Worm (Caenorhabditis elegans) whole organism, early embryonic: ENCODE results near the gene cTel54X.2.

Experiments used
- B0310.2 ChIP-seq: sonication (generic microtip); optimal IDR thresholded peaks from 2 replicates; lab custom pipeline; 2016; ENCODE audit warnings: mild to moderate bottlenecking, missing genetic modification characterization, missing compliant biosample characterization
- F13C5.2 ChIP-seq: sonication (generic microtip); optimal IDR thresholded peaks from 2 replicates; lab custom pipeline; 2017; ENCODE audit warnings: mild to moderate bottlenecking, missing genetic modification characterization, inconsistent platforms, missing compliant biosample characterization
- aly-1 ChIP-seq: sonication (generic microtip); optimal IDR thresholded peaks from 2 replicates; lab custom pipeline; 2016; ENCODE audit warnings: missing genetic modification characterization, missing compliant biosample characterization
- ama-1 ChIP-seq: fragments of 150-350 bp; optimal IDR thresholded peaks from 2 replicates; lab custom pipeline; 2014
- ceh-13 ChIP-seq: fragments of 200-800 bp; sonication (Bioruptor generic); optimal IDR thresholded peaks from 2 replicates; lab custom pipeline; 2018; ENCODE audit warnings: mild to moderate bottlenecking, missing genetic modification characterization, missing compliant biosample characterization
- ceh-36 ChIP-seq: sonication (generic microtip); optimal IDR thresholded peaks from 2 replicates; lab custom pipeline; 2016; ENCODE audit warnings: missing genetic modification characterization, inconsistent platforms, missing compliant biosample characterization
- ets-7 ChIP-seq: sonication (generic microtip); optimal IDR thresholded peaks from 2 replicates; lab custom pipeline; 2016; ENCODE audit warnings: missing genotype, missing genetic modification characterization, missing compliant biosample characterization
- flt-1 ChIP-seq: fragments of 200-800 bp; sonication (Bioruptor generic); IDR thresholded peaks from 2 replicates; pipeline ENCODE4 v1.3.6; 2022; ENCODE audit warnings: missing genetic modification characterization, missing compliant biosample characterization
- hmbx-1 ChIP-seq: sonication (generic microtip); optimal IDR thresholded peaks from 2 replicates; lab custom pipeline; 2016; ENCODE audit warnings: mild to moderate bottlenecking, missing genetic modification characterization, missing compliant biosample characterization
- hmg-4 ChIP-seq: fragments of 200-800 bp; sonication (Bioruptor generic); optimal IDR thresholded peaks from 2 replicates; lab custom pipeline; 2018; ENCODE audit warnings: mild to moderate bottlenecking, missing genetic modification characterization, missing compliant biosample characterization
- hnd-1 ChIP-seq: sonication (generic microtip); optimal IDR thresholded peaks from 2 replicates; lab custom pipeline; 2016; ENCODE audit warnings: missing genetic modification characterization, missing compliant biosample characterization
- pes-1 ChIP-seq: fragments of 200-800 bp; sonication (Bioruptor generic); IDR thresholded peaks from 2 replicates; pipeline ENCODE4 v1.3.6; 2022; ENCODE audit warnings: missing genetic modification reagents, missing genetic modification characterization, missing compliant biosample characterization
- scrt-1 ChIP-seq: fragments of 200-800 bp; sonication (Bioruptor generic); IDR thresholded peaks from 2 replicates; pipeline ENCODE4 v1.3.6; 2022; ENCODE audit warnings: missing genetic modification characterization, missing compliant biosample characterization
- sea-1 ChIP-seq: fragments of 200-800 bp; sonication (Bioruptor generic); conservative IDR thresholded peaks from 2 replicates; pipeline ENCODE4 v1.3.6; 2022; ENCODE audit warnings: missing genetic modification characterization, missing compliant biosample characterization
- tbx-11 ChIP-seq: fragments of 200-800 bp; sonication (Bioruptor generic); IDR thresholded peaks from 2 replicates; pipeline ENCODE4 v1.3.6; 2022; ENCODE audit warnings: missing genetic modification characterization, missing compliant biosample characterization
- tbx-37 ChIP-seq: fragments of 200-800 bp; sonication (Bioruptor generic); conservative IDR thresholded peaks from 2 replicates; pipeline ENCODE4 v1.3.6; 2022; ENCODE audit warnings: missing genetic modification reagents, missing genetic modification characterization, missing compliant biosample characterization
- tra-4 ChIP-seq: sonication (generic microtip); optimal IDR thresholded peaks from 2 replicates; lab custom pipeline; 2017; ENCODE audit warnings: missing genetic modification characterization, missing compliant biosample characterization

cTel54X.2 gene

DNA sequence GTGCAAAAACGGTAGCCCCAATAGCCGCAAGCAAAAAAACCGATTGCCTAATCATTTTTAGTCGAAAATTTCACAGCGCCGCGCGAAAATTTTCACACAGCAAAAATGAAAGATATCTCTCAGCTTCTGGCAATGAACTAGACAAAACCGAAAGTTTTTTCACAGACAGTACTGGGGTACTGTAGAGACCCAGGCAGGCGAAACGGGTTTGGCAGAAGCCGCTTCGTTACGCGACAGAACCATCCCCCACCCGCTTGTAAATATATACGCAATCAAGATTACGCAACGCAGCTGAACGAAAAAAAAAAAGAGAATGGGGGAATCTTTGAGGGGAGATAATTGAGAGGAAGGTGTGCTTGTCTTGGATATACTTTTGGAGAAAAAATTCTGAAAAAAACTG is 16.4 kb downstream of the cTel54X.2 start, which contains the start of gene H10E21.4:
TSS of gene H10E21.4 (minus strand) at position 167 of the 400 bp plus-strand sequence.
- TF ChIP-seq ets-7 (tag; lab: Kevin White, UChicago) = no peak
- TF ChIP-seq F13C5.2 (tag; lab: Kevin White, UChicago) = no peak
- TF ChIP-seq tbx-37 = no peak
- no peak for TF ChIP-seq aly-1 (tag; lab: Kevin White, UChicago)
- TF ChIP-seq hmbx-1 (tag; lab: Kevin White, UChicago) = no peak
- TF ChIP-seq flt-1 (GFP tag; lab: Robert Waterston, UW) = no peak
- TF ChIP-seq ceh-36 (tag; lab: Kevin White, UChicago) = no peak
- no peak for TF ChIP-seq hmg-4 (GFP tag; lab: Kevin White, UChicago)
- no peak for TF ChIP-seq hnd-1 (tag; lab: Kevin White, UChicago)
- no peak for TF ChIP-seq ama-1 (lab: Kevin White, UChicago)
- TF ChIP-seq scrt-1 (GFP tag; lab: Robert Waterston, UW) = no peak
- TF ChIP-seq pes-1 (GFP tag; lab: Robert Waterston, UW) = no peak

DNA sequence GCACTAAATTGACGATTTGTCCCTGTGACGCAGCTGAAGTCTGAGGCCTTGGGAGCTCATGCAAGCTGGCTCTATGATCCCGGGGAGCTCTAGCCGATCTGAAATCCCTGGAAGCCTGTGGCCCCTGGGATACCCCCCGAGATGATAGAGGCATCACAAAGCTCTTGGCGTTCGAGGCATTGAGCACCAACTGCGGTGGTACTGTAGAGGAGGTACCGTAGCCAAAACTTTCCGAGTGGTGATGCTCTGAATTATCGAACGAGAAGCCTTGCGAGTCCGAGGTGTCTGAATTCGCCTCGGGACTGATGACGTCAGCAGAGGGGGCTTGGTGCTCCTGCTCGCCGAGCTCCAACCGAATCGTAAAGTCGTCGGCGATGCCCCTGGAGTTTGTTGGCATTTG is 18.2 kb downstream of the cTel54X.2 start:
- no peak for TF ChIP-seq flt-1 (GFP tag; lab: Robert Waterston, UW)
- no peak for TF ChIP-seq ceh-36 (tag; lab: Kevin White, UChicago)
- TF ChIP-seq hnd-1 (tag; lab: Kevin White, UChicago) = no peak
- TF ChIP-seq B0310.2 (tag; lab: Kevin White, UChicago) = no peak
- TF ChIP-seq tbx-11 = no peak
- TF ChIP-seq tra-4 (tag; lab: Kevin White, UChicago) = no peak
- TF ChIP-seq F13C5.2 (tag; lab: Kevin White, UChicago) = no peak
- TF ChIP-seq pes-1 (GFP tag; lab: Robert Waterston, UW) = no peak
- no peak for TF ChIP-seq hmg-4 (GFP tag; lab: Kevin White, UChicago)
- TF ChIP-seq ceh-13 (GFP tag; lab: Kevin White, UChicago) = no peak

DNA sequence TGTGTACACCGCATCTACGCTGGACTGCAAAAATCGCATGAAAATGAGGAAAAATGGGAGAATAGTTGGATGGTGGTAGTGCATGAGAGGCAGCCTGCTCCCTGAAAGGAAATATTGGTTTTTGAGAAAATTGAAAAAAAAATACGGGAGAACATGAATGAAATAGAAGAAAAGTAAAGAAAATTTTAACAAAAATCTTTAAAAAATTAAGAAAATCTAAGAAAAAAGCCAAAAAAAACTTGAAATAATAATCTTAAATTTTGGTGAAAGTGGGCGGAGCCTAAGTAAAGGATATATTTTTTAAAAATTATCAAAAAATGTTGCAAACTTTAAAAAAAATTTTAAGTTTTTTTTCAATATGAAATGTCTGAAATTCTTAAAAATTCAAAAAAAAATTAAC is 20.8 kb downstream of the cTel54X.2 start, which contains the start of gene H10E21.5:
TSS of gene H10E21.5 (minus strand) at position 101 of the 400 bp plus-strand sequence.
- TF ChIP-seq ceh-36 (tag; lab: Kevin White, UChicago) (no peak), hmg-4 (GFP tag; lab: Kevin White, UChicago) (no peak), sea-1 (GFP tag; lab: Robert Waterston, UW) (no peak), tra-4 (tag; lab: Kevin White, UChicago) (no peak), flt-1 (GFP tag; lab: Robert Waterston, UW) (no peak), ceh-13 (GFP tag; lab: Kevin White, UChicago) (no peak), hnd-1 (tag; lab: Kevin White, UChicago) (no peak), B0310.2 (tag; lab: Kevin White, UChicago) (no peak), ama-1 (lab: Kevin White, UChicago) (no peak)

DNA sequence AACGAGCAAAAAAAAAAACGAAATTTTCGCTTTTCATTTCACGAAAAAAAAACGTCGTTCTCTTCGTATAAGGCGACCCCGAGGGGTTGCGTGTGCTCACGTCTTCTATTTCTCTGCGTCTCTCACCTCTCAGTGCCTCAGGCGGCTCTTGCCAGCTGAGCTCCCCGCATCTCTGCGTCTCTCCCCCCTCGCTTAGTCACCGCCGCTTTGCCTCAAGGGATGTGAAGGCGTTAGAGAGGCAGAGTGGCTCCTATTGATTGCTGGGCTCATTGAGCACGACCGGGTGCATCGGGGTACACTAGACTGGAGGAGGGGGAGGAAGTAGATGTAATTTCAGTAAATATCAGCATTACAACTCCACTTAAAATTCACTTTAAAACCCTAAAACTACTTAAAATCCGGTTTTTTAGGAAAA is 22.5 kb downstream of the cTel54X.2 start:
- TF ChIP-seq B0310.2 (tag; lab: Kevin White, UChicago) = no peak
- TF ChIP-seq hmg-4 (GFP tag; lab: Kevin White, UChicago) = peak; percentile 41

DNA sequence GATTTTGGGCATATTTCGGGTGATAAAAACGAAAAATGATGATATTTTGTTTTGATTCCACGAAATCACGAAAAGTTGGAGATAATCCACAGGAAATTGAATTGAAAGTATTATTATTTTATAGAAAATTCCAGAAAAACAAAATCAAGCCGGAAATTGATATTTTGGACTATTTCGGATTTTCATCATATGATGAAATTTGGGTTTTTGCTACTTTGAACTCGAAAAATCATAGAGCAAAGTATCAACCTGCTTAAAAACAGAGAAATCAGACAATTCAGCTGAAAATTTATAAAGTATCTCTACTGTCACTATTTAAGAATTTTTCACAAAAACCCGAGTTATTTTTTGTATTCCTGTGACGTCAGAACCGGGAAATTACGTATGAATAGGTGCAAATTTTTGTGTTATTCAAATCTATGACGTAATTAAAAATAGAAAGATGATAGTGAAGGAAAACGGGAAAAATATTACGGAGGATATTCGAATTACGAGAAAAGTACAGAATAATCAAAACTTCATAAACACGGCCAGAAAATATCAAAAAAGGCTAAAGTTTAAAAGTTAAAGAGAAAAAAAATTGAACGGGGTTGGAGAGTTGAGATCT is 24.4 kb downstream of the cTel54X.2 start:
- TF ChIP-seq F13C5.2 (tag; lab: Kevin White, UChicago) = no peak
- no peak for TF ChIP-seq scrt-1 (GFP tag; lab: Robert Waterston, UW)
- TF ChIP-seq tbx-37 = no peak
- no peak for TF ChIP-seq B0310.2 (tag; lab: Kevin White, UChicago)
- no peak for TF ChIP-seq tra-4 (tag; lab: Kevin White, UChicago)
- no peak for TF ChIP-seq flt-1 (GFP tag; lab: Robert Waterston, UW)
- TF ChIP-seq ama-1 (lab: Kevin White, UChicago) = no peak
- no peak for TF ChIP-seq ceh-36 (tag; lab: Kevin White, UChicago)
- TF ChIP-seq tbx-11 = no peak
- no peak for TF ChIP-seq hnd-1 (tag; lab: Kevin White, UChicago)
- no peak for TF ChIP-seq aly-1 (tag; lab: Kevin White, UChicago)
- no peak for TF ChIP-seq ets-7 (tag; lab: Kevin White, UChicago)
- no peak for TF ChIP-seq hmbx-1 (tag; lab: Kevin White, UChicago)
- TF ChIP-seq sea-1 (GFP tag; lab: Robert Waterston, UW) = no peak
- no peak for TF ChIP-seq pes-1 (GFP tag; lab: Robert Waterston, UW)
- no peak for TF ChIP-seq hmg-4 (GFP tag; lab: Kevin White, UChicago)

DNA sequence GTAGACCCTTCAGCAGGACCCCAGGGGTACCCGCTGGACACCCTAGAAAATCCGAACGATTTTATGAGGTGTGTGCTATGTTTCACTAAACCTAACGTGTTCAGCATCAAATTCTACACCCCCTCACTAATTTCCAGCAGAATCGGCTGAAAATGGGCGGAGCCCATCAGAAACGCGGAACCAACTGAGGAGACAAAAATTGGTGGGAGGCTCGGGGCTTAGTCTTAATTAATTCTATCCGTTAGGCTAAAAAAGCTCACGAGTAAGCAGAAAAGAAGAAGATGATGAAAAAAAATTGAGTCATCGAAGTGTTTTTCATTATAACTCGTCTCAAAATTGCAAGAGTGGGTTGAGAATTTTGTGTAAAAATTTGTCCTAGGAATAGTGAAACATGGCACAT is 25.8 kb downstream of the cTel54X.2 start:
- no peak for TF ChIP-seq aly-1 (tag; lab: Kevin White, UChicago)
- no peak for TF ChIP-seq ets-7 (tag; lab: Kevin White, UChicago)
- TF ChIP-seq scrt-1 (GFP tag; lab: Robert Waterston, UW) = no peak
- TF ChIP-seq tra-4 (tag; lab: Kevin White, UChicago) = no peak
- no peak for TF ChIP-seq hnd-1 (tag; lab: Kevin White, UChicago)
- no peak for TF ChIP-seq pes-1 (GFP tag; lab: Robert Waterston, UW)
- TF ChIP-seq ama-1 (lab: Kevin White, UChicago) = no peak
- no peak for TF ChIP-seq B0310.2 (tag; lab: Kevin White, UChicago)
- no peak for TF ChIP-seq hmg-4 (GFP tag; lab: Kevin White, UChicago)
- no peak for TF ChIP-seq F13C5.2 (tag; lab: Kevin White, UChicago)
- TF ChIP-seq tbx-37 = no peak
- no peak for TF ChIP-seq ceh-36 (tag; lab: Kevin White, UChicago)
- TF ChIP-seq ceh-13 (GFP tag; lab: Kevin White, UChicago) = no peak
- TF ChIP-seq sea-1 (GFP tag; lab: Robert Waterston, UW) = no peak
- no peak for TF ChIP-seq tbx-11
- no peak for TF ChIP-seq flt-1 (GFP tag; lab: Robert Waterston, UW)
- no peak for TF ChIP-seq hmbx-1 (tag; lab: Kevin White, UChicago)

DNA sequence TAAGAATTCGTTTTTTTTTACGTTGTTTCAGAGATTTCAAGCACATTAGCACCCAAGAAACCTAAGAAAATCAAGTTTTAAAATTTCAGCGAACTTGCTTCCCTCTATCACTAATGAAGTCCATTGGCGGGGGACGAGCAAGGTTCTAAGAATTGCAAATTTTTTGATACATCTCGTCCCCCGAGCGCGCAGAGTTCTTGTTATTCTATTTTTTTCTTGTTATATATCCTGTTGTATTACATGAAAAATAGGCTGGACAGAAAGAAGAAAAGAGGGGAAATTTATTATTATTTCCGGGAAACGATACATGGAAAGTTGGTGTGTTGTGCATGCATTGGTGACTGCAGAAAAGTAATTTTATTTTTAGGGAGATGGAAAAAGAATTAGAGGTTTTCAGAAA is 26.5 kb downstream of the cTel54X.2 start:
- no peak for TF ChIP-seq flt-1 (GFP tag; lab: Robert Waterston, UW)
- TF ChIP-seq ets-7 (tag; lab: Kevin White, UChicago) = no peak
- no peak for TF ChIP-seq ceh-36 (tag; lab: Kevin White, UChicago)
- no peak for TF ChIP-seq B0310.2 (tag; lab: Kevin White, UChicago)
- TF ChIP-seq hmbx-1 (tag; lab: Kevin White, UChicago) = no peak
- no peak for TF ChIP-seq sea-1 (GFP tag; lab: Robert Waterston, UW)
- TF ChIP-seq F13C5.2 (tag; lab: Kevin White, UChicago) = no peak
- TF ChIP-seq aly-1 (tag; lab: Kevin White, UChicago) = no peak
